Worm (Caenorhabditis elegans) whole organism, young adult: ENCODE results near the gene B0252.3.
A peak's percentile ranks its signal among the peaks of the same experiment; 100 is the strongest.

Experiments
- B0019.2 ChIP-seq: fragments of 200-800 bp; sonication (Bioruptor generic); conservative IDR thresholded peaks from 2 replicates; pipeline ENCODE4 v1.3.6; 2022; ENCODE audit warnings: missing genetic modification reagents, missing genetic modification characterization, missing compliant biosample characterization
- B0336.3 ChIP-seq: fragments of 200-800 bp; sonication (Bioruptor generic); IDR thresholded peaks from 2 replicates; pipeline ENCODE4 v1.3.6; 2022; ENCODE audit warnings: missing genetic modification characterization, missing compliant biosample characterization
- F10E7.11 ChIP-seq: sonication (generic microtip); optimal IDR thresholded peaks from 2 replicates; lab custom pipeline; 2017; ENCODE audit warnings: mild to moderate bottlenecking, missing genetic modification characterization, moderate library complexity, missing compliant biosample characterization
- F33H1.4 ChIP-seq: fragments of 200-800 bp; sonication (Bioruptor generic); IDR thresholded peaks from 2 replicates; pipeline ENCODE4 v1.3.6; 2022; ENCODE audit warnings: missing genetic modification reagents, missing genetic modification characterization, missing compliant biosample characterization
- F39B2.1 ChIP-seq: fragments of 200-800 bp; sonication (Bioruptor generic); IDR thresholded peaks from 2 replicates; pipeline ENCODE4 v1.3.6; 2022; ENCODE audit warnings: missing genetic modification reagents, missing genetic modification characterization, missing compliant biosample characterization
- F57A8.1 ChIP-seq: fragments of 200-800 bp; sonication (Bioruptor generic); optimal IDR thresholded peaks from 2 replicates; lab custom pipeline; 2018; ENCODE audit warnings: mild to moderate bottlenecking, missing genetic modification characterization, moderate library complexity, missing compliant biosample characterization
- atf-7 ChIP-seq: sonication (generic microtip); optimal IDR thresholded peaks from 2 replicates; lab custom pipeline; 2017; ENCODE audit warnings: mild to moderate bottlenecking, missing genetic modification characterization, missing compliant biosample characterization
- attf-5 ChIP-seq: fragments of 200-800 bp; sonication (Bioruptor generic); optimal IDR thresholded peaks from 2 replicates; lab custom pipeline; 2018; ENCODE audit warnings: mild to moderate bottlenecking, missing genetic modification characterization, missing compliant biosample characterization
- bed-1 ChIP-seq: fragments of 200-800 bp; sonication (Bioruptor generic); IDR thresholded peaks from 2 replicates; pipeline ENCODE4 v1.3.6; 2022; ENCODE audit warnings: missing genetic modification reagents, missing genetic modification characterization, missing compliant biosample characterization
- cebp-1 ChIP-seq, 2 experiments: fragments of 200-800 bp in 1 of 2; sonication (Bioruptor generic) in 1 of 2; sonication (generic microtip) in 1 of 2; IDR thresholded peaks in 1 of 2; optimal IDR thresholded peaks in 1 of 2; 2 replicates each; pipeline versions ENCODE4 v1.3.6 to Lab custom; 2017 to 2022; ENCODE audit warnings: missing compliant biosample characterization in 2 of 2, missing genetic modification characterization in 2 of 2, mild to moderate bottlenecking in 1 of 2, missing genetic modification reagents in 1 of 2, moderate library complexity in 1 of 2
- ceh-100 ChIP-seq: fragments of 200-800 bp; sonication (Bioruptor generic); IDR thresholded peaks from 2 replicates; pipeline ENCODE4 v1.3.6; 2022; ENCODE audit warnings: missing genetic modification reagents, missing genetic modification characterization, missing compliant biosample characterization
- ceh-91 ChIP-seq: fragments of 200-800 bp; sonication (Bioruptor generic); IDR thresholded peaks from 2 replicates; pipeline ENCODE4 v1.3.6; 2022; ENCODE audit warnings: missing genetic modification reagents, missing genetic modification characterization, missing compliant biosample characterization
- die-1 ChIP-seq: sonication (generic microtip); optimal IDR thresholded peaks from 2 replicates; lab custom pipeline; 2016; ENCODE audit warnings: missing genotype, mild to moderate bottlenecking, missing genetic modification characterization, missing compliant biosample characterization
- efl-1 ChIP-seq: fragments of 150-350 bp; optimal IDR thresholded peaks from 2 replicates; lab custom pipeline; 2014; ENCODE audit warnings: missing biosample characterization, missing genetic modification reagents, missing genetic modification characterization
- egl-44 ChIP-seq: fragments of 200-800 bp; sonication (Bioruptor generic); IDR thresholded peaks from 2 replicates; pipeline ENCODE4 v1.3.6; 2022; ENCODE audit warnings: missing genetic modification reagents, missing genetic modification characterization, missing compliant biosample characterization
- him-1 ChIP-seq: sonication (generic microtip); optimal IDR thresholded peaks from 2 replicates; lab custom pipeline; 2016; ENCODE audit warnings: missing genotype, missing genetic modification reagents, missing genetic modification characterization, missing compliant biosample characterization
- hlh-12 ChIP-seq: sonication (generic microtip); optimal IDR thresholded peaks from 2 replicates; lab custom pipeline; 2016; ENCODE audit warnings: missing genetic modification characterization, missing compliant biosample characterization
- hlh-26 ChIP-seq: fragments of 200-800 bp; sonication (Bioruptor generic); conservative IDR thresholded peaks from 2 replicates; pipeline ENCODE4 v1.3.6; 2022; ENCODE audit warnings: missing genetic modification reagents, missing genetic modification characterization, missing compliant biosample characterization
- hmg-1.2 ChIP-seq: fragments of 200-800 bp; sonication (Bioruptor generic); IDR thresholded peaks from 2 replicates; pipeline ENCODE4 v1.3.6; 2022; ENCODE audit warnings: missing genetic modification reagents, missing genetic modification characterization, missing compliant biosample characterization
- hrde-1 ChIP-seq: sonication (generic microtip); optimal IDR thresholded peaks from 2 replicates; lab custom pipeline; 2016; ENCODE audit warnings: missing genetic modification characterization, mild to moderate bottlenecking, missing compliant biosample characterization, moderate library complexity, missing genotype, missing genetic modification reagents, borderline replicate concordance
- lag-1 ChIP-seq: fragments of 200-800 bp; sonication (Bioruptor generic); IDR thresholded peaks from 2 replicates; pipeline ENCODE4 v1.3.6; 2022; ENCODE audit warnings: missing genetic modification reagents, missing genetic modification characterization, missing compliant biosample characterization
- let-607 ChIP-seq, 2 experiments: fragments of 200-800 bp in 1 of 2; sonication (Bioruptor generic) in 1 of 2; sonication (generic microtip) in 1 of 2; optimal IDR thresholded peaks; 2 replicates each; lab custom pipeline; 2016 to 2018; ENCODE audit warnings: mild to moderate bottlenecking in 2 of 2, missing compliant biosample characterization in 2 of 2, missing genetic modification characterization in 2 of 2, moderate library complexity in 2 of 2, missing genotype in 1 of 2
- lin-54 ChIP-seq: fragments of 200-800 bp; sonication (Bioruptor generic); optimal IDR thresholded peaks from 2 replicates; lab custom pipeline; 2018; ENCODE audit warnings: mild to moderate bottlenecking, missing genetic modification characterization, missing compliant biosample characterization
- lsl-1 ChIP-seq: fragments of 200-800 bp; sonication (Bioruptor generic); optimal IDR thresholded peaks from 2 replicates; lab custom pipeline; 2018; ENCODE audit warnings: mild to moderate bottlenecking, missing genetic modification characterization, moderate library complexity, missing compliant biosample characterization
- madf-10 ChIP-seq: sonication (generic microtip); optimal IDR thresholded peaks from 2 replicates; lab custom pipeline; 2016; ENCODE audit warnings: mild to moderate bottlenecking, missing genetic modification characterization, missing compliant biosample characterization
- madf-6 ChIP-seq: fragments of 200-800 bp; sonication (Bioruptor generic); IDR thresholded peaks from 2 replicates; pipeline ENCODE4 v1.3.6; 2022; ENCODE audit warnings: missing genetic modification reagents, missing genetic modification characterization, missing compliant biosample characterization
- madf-8 ChIP-seq: fragments of 200-800 bp; sonication (Bioruptor generic); conservative IDR thresholded peaks from 2 replicates; pipeline ENCODE4 v1.3.6; 2022; ENCODE audit warnings: missing genetic modification reagents, missing genetic modification characterization, missing compliant biosample characterization
- mxl-1 ChIP-seq: sonication (generic microtip); optimal IDR thresholded peaks from 2 replicates; lab custom pipeline; 2016; ENCODE audit warnings: missing genetic modification characterization, missing compliant biosample characterization
- nhr-179 ChIP-seq: sonication (generic microtip); optimal IDR thresholded peaks from 2 replicates; lab custom pipeline; 2016; ENCODE audit warnings: mild to moderate bottlenecking, missing genetic modification characterization, missing compliant biosample characterization
- nhr-80 ChIP-seq: sonication (generic microtip); optimal IDR thresholded peaks from 2 replicates; lab custom pipeline; 2016; ENCODE audit warnings: missing genetic modification characterization, missing compliant biosample characterization
- nhr-90 ChIP-seq: sonication (generic microtip); optimal IDR thresholded peaks from 2 replicates; lab custom pipeline; 2016; ENCODE audit warnings: missing genotype, mild to moderate bottlenecking, missing genetic modification characterization, missing compliant biosample characterization
- repo-1 ChIP-seq: sonication (generic microtip); optimal IDR thresholded peaks from 2 replicates; lab custom pipeline; 2017; ENCODE audit warnings: mild to moderate bottlenecking, missing genetic modification characterization, missing compliant biosample characterization
- snpc-1.3 ChIP-seq: sonication (generic microtip); optimal IDR thresholded peaks from 2 replicates; lab custom pipeline; 2017; ENCODE audit warnings: missing genetic modification characterization, mild to moderate bottlenecking, missing compliant biosample characterization, antibody characterized with exemption, moderate library complexity, missing genotype, missing genetic modification reagents; ENCODE audit not compliant: insufficient read depth
- tbx-9 ChIP-seq: sonication (generic microtip); optimal IDR thresholded peaks from 2 replicates; lab custom pipeline; 2016; ENCODE audit warnings: borderline replicate concordance, missing genetic modification characterization, inconsistent platforms, missing compliant biosample characterization
- xnd-1 ChIP-seq: sonication (generic microtip); optimal IDR thresholded peaks from 2 replicates; lab custom pipeline; 2016; ENCODE audit warnings: missing genotype, missing genetic modification reagents, missing genetic modification characterization, missing compliant biosample characterization
- ztf-25 ChIP-seq: fragments of 200-800 bp; sonication (Bioruptor generic); IDR thresholded peaks from 2 replicates; pipeline ENCODE4 v1.3.6; 2022; ENCODE audit warnings: missing genetic modification reagents, missing genetic modification characterization, missing compliant biosample characterization
- ztf-26 ChIP-seq: sonication (generic microtip); optimal IDR thresholded peaks from 2 replicates; lab custom pipeline; 2017; ENCODE audit warnings: missing genetic modification characterization, missing compliant biosample characterization

B0252.3 gene

DNA sequence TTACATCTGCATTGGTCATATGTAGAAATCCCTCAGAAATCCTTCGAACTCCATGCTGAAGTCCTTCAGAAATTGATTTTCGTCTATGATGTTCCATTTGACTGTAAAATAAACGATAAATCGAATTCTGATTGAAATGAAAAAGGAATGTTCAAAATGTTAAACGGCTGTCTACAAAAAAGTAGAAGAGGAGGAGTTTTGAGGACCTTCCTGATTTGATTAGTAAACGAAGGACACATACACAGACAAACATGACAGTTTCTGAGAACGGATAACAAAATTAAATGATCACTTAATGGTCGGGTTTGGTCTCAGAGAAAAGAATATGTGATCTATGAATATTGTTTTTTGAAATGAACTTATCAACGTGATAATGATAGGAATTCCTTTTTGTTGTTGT, 30.6 kb downstream of the B0252.3 start, which contains the start of gene slc-36.5:
Gene slc-36.5 (minus strand): TSS at position 101 of the 400 bp plus-strand sequence.
- TF ChIP-seq ztf-25 (GFP tag; lab: Robert Waterston, UW) (no peak), repo-1 (tag; lab: Kevin White, UChicago) (no peak)

- TF ChIP-seq nhr-90 (tag; lab: Kevin White, UChicago) = no peak
- no peak for TF ChIP-seq B0019.2 (GFP tag; lab: Robert Waterston, UW)
- TF ChIP-seq B0336.3 (GFP tag; lab: Robert Waterston, UW) = no peak
- no peak for TF ChIP-seq nhr-80
- no peak for TF ChIP-seq ceh-100 (GFP tag; lab: Robert Waterston, UW)
- TF ChIP-seq lin-54 = no peak
- TF ChIP-seq hlh-12 (tag; lab: Kevin White, UChicago) = no peak
- no peak for TF ChIP-seq madf-10 (tag; lab: Kevin White, UChicago)
These were observed 35.1 kb downstream of the B0252.3 start, which contains the start of gene C44B7.5 for ce11 chrII:6872493-6872892. TSS of gene C44B7.5 (minus strand) at chrII:6872593.

DNA sequence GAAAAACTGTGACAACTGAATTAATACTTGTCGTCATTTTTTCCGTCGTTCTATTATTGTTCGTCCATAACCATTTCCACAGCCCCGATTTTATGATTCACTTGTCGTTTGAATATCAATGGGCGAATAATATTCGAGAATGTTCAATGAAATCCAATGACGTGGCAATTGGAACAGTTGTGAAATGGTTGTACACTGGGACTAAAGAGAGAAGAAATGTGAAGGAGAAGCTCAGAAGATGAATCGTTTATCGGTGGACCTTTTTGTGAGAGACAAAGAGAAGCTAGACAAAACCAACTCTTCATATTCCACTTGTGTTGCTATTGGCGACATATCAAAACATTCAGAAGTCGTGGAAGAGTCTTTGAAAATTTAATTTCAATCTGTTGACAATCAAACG, 36.8 kb downstream of the B0252.3 start, which contains the start of gene clhm-1:
Gene clhm-1 (minus strand): TSS at position 207 of the 400 bp plus-strand sequence.
- TF ChIP-seq hrde-1 (tag; lab: Kevin White, UChicago) (no peak), die-1 (tag; lab: Kevin White, UChicago) (no peak), atf-7 (tag; lab: Kevin White, UChicago) (no peak), ztf-26 (tag; lab: Kevin White, UChicago) (no peak), lag-1 (GFP tag; lab: Robert Waterston, UW) (no peak), hlh-26 (GFP tag; lab: Robert Waterston, UW) (no peak)

ce11 chrII:6863652-6864051, 43.9 kb downstream of the B0252.3 start, which contains the start of gene aff-1:
TSS of gene aff-1 (minus strand) at chrII:6863752.
- TF ChIP-seq nhr-179 (tag; lab: Kevin White, UChicago) (no peak), hmg-1.2 (GFP tag; lab: Robert Waterston, UW) (no peak), F10E7.11 (tag; lab: Kevin White, UChicago) (no peak), F39B2.1 (GFP tag; lab: Robert Waterston, UW) (no peak), attf-5 (GFP tag; lab: Kevin White, UChicago) (no peak), mxl-1 (tag; lab: Kevin White, UChicago) (no peak), egl-44 (GFP tag; lab: Robert Waterston, UW) (no peak), bed-1 (GFP tag; lab: Robert Waterston, UW) (no peak), cebp-1 (GFP tag; IDR thresholded peaks at IDR 0.05; lab: Robert Waterston, UW) (no peak), cebp-1 (tag; optimal IDR thresholded peaks at IDR 0.05; lab: Kevin White, UChicago) (no peak), him-1 (tag; lab: Kevin White, UChicago) (no peak), let-607 (tag; optimal IDR thresholded peaks at IDR 0.05; lab: Kevin White, UChicago) (no peak)

ce11 chrII:6860043-6860442, 47.5 kb downstream of the B0252.3 start:
- peak; percentile 75 for TF ChIP-seq xnd-1 (tag; lab: Kevin White, UChicago)
- 0 out of 2 replicates have a peak, but pooled peaks have one; percentile 13 for TF ChIP-seq ceh-91
- TF ChIP-seq tbx-9 (tag; lab: Kevin White, UChicago) = no peak
- peak; percentile 82 for TF ChIP-seq F33H1.4 (GFP tag; lab: Robert Waterston, UW)
- TF ChIP-seq lsl-1 (GFP tag; lab: Kevin White, UChicago) = peak; percentile 83
- peak; percentile 15 for TF ChIP-seq efl-1 (GFP tag; lab: Kevin White, UChicago)
- peak; percentile 91 for TF ChIP-seq madf-6 (GFP tag; lab: Robert Waterston, UW)
- no peak for TF ChIP-seq snpc-1.3
- no peak for TF ChIP-seq F57A8.1 (GFP tag; lab: Kevin White, UChicago)
- TF ChIP-seq him-1 (tag; lab: Kevin White, UChicago) = peak; percentile 13
- peak; percentile 82 for TF ChIP-seq madf-8 (GFP tag; lab: Robert Waterston, UW)
